Worm (Caenorhabditis elegans) whole organism, mixed stage, embryonic: Measurements from ENCODE around the gene C50E3.13.

Experiments used
- M03D4.4 ChIP-seq: sonication (generic microtip); optimal IDR thresholded peaks from 2 replicates; lab custom pipeline; 2017; ENCODE audit warnings: mild to moderate bottlenecking, missing genetic modification characterization, missing compliant biosample characterization
- bed-3 ChIP-seq: fragments of 200-800 bp; sonication (Bioruptor generic); optimal IDR thresholded peaks from 3 replicates; lab custom pipeline; 2018; ENCODE audit warnings: mild to moderate bottlenecking, missing genetic modification characterization, moderate library complexity, missing compliant biosample characterization
- blmp-1 ChIP-seq: fragments of 150-350 bp; optimal IDR thresholded peaks from 2 replicates; lab custom pipeline; 2014; ENCODE audit warnings: missing biosample characterization, missing genetic modification characterization
- ceh-39 ChIP-seq: fragments of 150-350 bp; optimal IDR thresholded peaks from 2 replicates; lab custom pipeline; 2014; ENCODE audit warnings: missing biosample characterization, missing genetic modification characterization
- ceh-43 ChIP-seq: fragments of 200-800 bp; sonication (Bioruptor generic); optimal IDR thresholded peaks from 2 replicates; lab custom pipeline; 2018; ENCODE audit warnings: mild to moderate bottlenecking, missing genetic modification characterization, moderate library complexity, missing compliant biosample characterization
- ceh-83 ChIP-seq: fragments of 200-800 bp; sonication (Bioruptor generic); optimal IDR thresholded peaks from 2 replicates; lab custom pipeline; 2018; ENCODE audit warnings: mild to moderate bottlenecking, missing genetic modification characterization, missing compliant biosample characterization
- ces-1 ChIP-seq: fragments of 150-350 bp; optimal IDR thresholded peaks from 2 replicates; lab custom pipeline; 2014; ENCODE audit warnings: missing biosample characterization, missing genetic modification reagents, missing genetic modification characterization
- cnd-1 ChIP-seq: fragments of 200-800 bp; sonication (Bioruptor generic); optimal IDR thresholded peaks from 2 replicates; lab custom pipeline; 2018; ENCODE audit warnings: mild to moderate bottlenecking, missing genetic modification characterization, missing compliant biosample characterization
- drap-1 ChIP-seq: fragments of 200-800 bp; sonication (Bioruptor generic); optimal IDR thresholded peaks from 3 replicates; lab custom pipeline; 2018; ENCODE audit warnings: mild to moderate bottlenecking, missing genetic modification characterization, missing compliant biosample characterization
- elt-1 ChIP-seq: sonication (generic microtip); optimal IDR thresholded peaks from 2 replicates; lab custom pipeline; 2017; ENCODE audit warnings: missing genetic modification characterization, mild to moderate bottlenecking, missing compliant biosample characterization, antibody characterized with exemption, moderate library complexity, borderline replicate concordance; ENCODE audit not compliant: insufficient read depth
- elt-3 ChIP-seq: fragments of 150-350 bp; optimal IDR thresholded peaks from 2 replicates; lab custom pipeline; 2014; ENCODE audit warnings: missing biosample characterization, missing genetic modification characterization
- hlh-1 ChIP-seq: fragments of 150-350 bp; optimal IDR thresholded peaks from 2 replicates; lab custom pipeline; 2014; ENCODE audit warnings: missing biosample characterization, missing genetic modification reagents, missing genetic modification characterization
- lin-32 ChIP-seq: fragments of 200-800 bp; sonication (Bioruptor generic); optimal IDR thresholded peaks from 2 replicates; lab custom pipeline; 2018; ENCODE audit warnings: mild to moderate bottlenecking, missing genetic modification characterization, missing compliant biosample characterization
- lsy-2 ChIP-seq: fragments of 150-350 bp; optimal IDR thresholded peaks from 2 replicates; lab custom pipeline; 2014; ENCODE audit warnings: missing biosample characterization, missing genetic modification characterization
- mab-5 ChIP-seq: fragments of 150-350 bp; optimal IDR thresholded peaks from 2 replicates; lab custom pipeline; 2014; ENCODE audit warnings: missing biosample characterization, missing genetic modification characterization
- mep-1 ChIP-seq: fragments of 150-350 bp; optimal IDR thresholded peaks from 2 replicates; lab custom pipeline; 2017; ENCODE audit warnings: missing biosample characterization, missing genetic modification reagents, missing genetic modification characterization, inconsistent platforms
- mls-2 ChIP-seq: sonication (generic microtip); optimal IDR thresholded peaks from 2 replicates; lab custom pipeline; 2016; ENCODE audit warnings: mild to moderate bottlenecking, missing genetic modification characterization, moderate library complexity, missing compliant biosample characterization
- nhr-12 ChIP-seq: fragments of 150-350 bp; optimal IDR thresholded peaks from 2 replicates; lab custom pipeline; 2014; ENCODE audit warnings: missing biosample characterization, missing genetic modification characterization
- nhr-2 ChIP-seq: fragments of 150-350 bp; optimal IDR thresholded peaks from 2 replicates; lab custom pipeline; 2014; ENCODE audit warnings: missing biosample characterization, missing genetic modification characterization
- nhr-237 ChIP-seq: fragments of 150-350 bp; optimal IDR thresholded peaks from 2 replicates; lab custom pipeline; 2014; ENCODE audit warnings: missing biosample characterization, missing genetic modification characterization
- nhr-28 ChIP-seq: fragments of 150-350 bp; optimal IDR thresholded peaks from 2 replicates; lab custom pipeline; 2014; ENCODE audit warnings: missing biosample characterization, missing genetic modification characterization
- nhr-76 ChIP-seq: sonication (generic microtip); optimal IDR thresholded peaks from 2 replicates; lab custom pipeline; 2017; ENCODE audit warnings: missing biosample characterization, missing genetic modification characterization
- pha-4 ChIP-seq: fragments of 150-350 bp; optimal IDR thresholded peaks from 2 replicates; lab custom pipeline; 2018; ENCODE audit warnings: missing biosample characterization, missing genetic modification reagents, missing genetic modification characterization
- sem-2 ChIP-seq: fragments of 200-800 bp; sonication (Bioruptor generic); optimal IDR thresholded peaks from 2 replicates; lab custom pipeline; 2018; ENCODE audit warnings: mild to moderate bottlenecking, missing genetic modification characterization, missing compliant biosample characterization
- snpc-4 ChIP-seq: fragments of 150-350 bp; optimal IDR thresholded peaks from 2 replicates; lab custom pipeline; 2014; ENCODE audit warnings: missing biosample characterization, missing genetic modification characterization
- sptf-1 ChIP-seq: sonication (generic microtip); optimal IDR thresholded peaks from 2 replicates; lab custom pipeline; 2017; ENCODE audit warnings: mild to moderate bottlenecking, missing genetic modification characterization, moderate library complexity, missing compliant biosample characterization
- tbx-8 ChIP-seq: fragments of 200-800 bp; sonication (Bioruptor generic); optimal IDR thresholded peaks from 2 replicates; lab custom pipeline; 2018; ENCODE audit warnings: mild to moderate bottlenecking, missing genetic modification characterization, moderate library complexity, missing compliant biosample characterization
- unc-120 ChIP-seq: sonication (generic microtip); optimal IDR thresholded peaks from 2 replicates; lab custom pipeline; 2017; ENCODE audit warnings: missing genetic modification characterization, missing compliant biosample characterization; ENCODE audit not compliant: poor library complexity, severe bottlenecking
- unc-39 ChIP-seq: fragments of 150-350 bp; optimal IDR thresholded peaks from 2 replicates; lab custom pipeline; 2014; ENCODE audit warnings: missing biosample characterization, missing genetic modification characterization
- unc-62 ChIP-seq: fragments of 150-350 bp; optimal IDR thresholded peaks from 2 replicates; lab custom pipeline; 2014; ENCODE audit warnings: missing biosample characterization, missing genetic modification reagents, missing genetic modification characterization
- ztf-11 ChIP-seq: fragments of 150-350 bp; optimal IDR thresholded peaks from 2 replicates; lab custom pipeline; 2014; ENCODE audit warnings: missing biosample characterization, missing genetic modification characterization

The C50E3.13 gene

ce11 chrV:7624152-7624551, at the start of gene C50E3.13:
TSS of gene C50E3.13 (minus strand) at chrV:7624252.
- TF ChIP-seq lsy-2 = no peak
- TF ChIP-seq nhr-28 (tag; lab: Kevin White, UChicago) = no peak
- no peak for TF ChIP-seq sptf-1 (tag; lab: Kevin White, UChicago)
- TF ChIP-seq drap-1 (GFP tag; lab: Kevin White, UChicago) = no peak
- no peak for TF ChIP-seq unc-62
- no peak for TF ChIP-seq ces-1 (GFP tag; lab: Kevin White, UChicago)
- TF ChIP-seq nhr-12 (tag; lab: Kevin White, UChicago) = no peak
- no peak for TF ChIP-seq elt-1 (tag; lab: Kevin White, UChicago)
- no peak for TF ChIP-seq unc-39 (tag; lab: Kevin White, UChicago)
- TF ChIP-seq elt-3 (tag; lab: Kevin White, UChicago) = no peak
- TF ChIP-seq ceh-83 (GFP tag; lab: Kevin White, UChicago) = no peak
- no peak for TF ChIP-seq mls-2 (tag; lab: Kevin White, UChicago)
- TF ChIP-seq ceh-43 (GFP tag; lab: Kevin White, UChicago) = no peak
- TF ChIP-seq hlh-1 (tag; lab: Kevin White, UChicago) = no peak
- no peak for TF ChIP-seq mab-5 (tag; lab: Kevin White, UChicago)
- no peak for TF ChIP-seq nhr-76 (tag; lab: Kevin White, UChicago)
- no peak for TF ChIP-seq ceh-39 (tag; lab: Kevin White, UChicago)
- no peak for TF ChIP-seq sem-2 (GFP tag; lab: Kevin White, UChicago)
- TF ChIP-seq blmp-1 (tag; lab: Kevin White, UChicago) = no peak
- no peak for TF ChIP-seq snpc-4 (tag; lab: Kevin White, UChicago)

DNA sequence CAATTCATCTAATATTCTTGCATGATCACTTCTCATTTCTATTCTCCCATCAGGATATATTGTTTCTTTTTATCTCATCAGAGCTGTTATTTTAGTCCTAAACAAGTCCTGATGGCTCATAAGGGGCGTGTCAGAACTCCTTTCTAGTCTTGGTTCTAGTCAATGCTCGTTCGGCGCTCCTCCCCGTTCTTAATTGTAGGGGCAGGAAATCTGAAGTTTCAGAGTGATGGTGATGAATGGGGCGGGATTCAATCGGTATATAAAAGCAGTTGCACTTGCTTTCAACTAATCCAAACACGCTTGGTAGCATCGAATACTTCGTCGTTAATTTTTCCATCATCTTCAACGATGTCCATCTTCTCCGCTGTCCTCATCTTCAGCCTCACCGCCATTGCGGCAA, 48.2 kb upstream of the C50E3.13 start, which contains the start of gene C12D5.4:
Gene C12D5.4 (plus strand): TSS at position 301 of the 400 bp plus-strand sequence.
- TF ChIP-seq lsy-2 (no peak), nhr-76 (tag; lab: Kevin White, UChicago) (no peak), M03D4.4 (tag; lab: Kevin White, UChicago) (no peak), mep-1 (no peak), nhr-2 (tag; lab: Kevin White, UChicago) (no peak), lin-32 (GFP tag; lab: Kevin White, UChicago) (no peak), ceh-43 (GFP tag; lab: Kevin White, UChicago) (no peak), bed-3 (GFP tag; lab: Kevin White, UChicago) (no peak)
- TF ChIP-seq, all 35 proteins: peak for 0

ce11 chrV:7667940-7668339, 43.9 kb upstream of the C50E3.13 start, which contains the start of gene C12D5.5:
TSS of gene C12D5.5 (plus strand) at chrV:7668240.
- TF ChIP-seq drap-1 (GFP tag; lab: Kevin White, UChicago) (no peak), nhr-2 (tag; lab: Kevin White, UChicago) (no peak), sptf-1 (tag; lab: Kevin White, UChicago) (no peak), lin-32 (GFP tag; lab: Kevin White, UChicago) (no peak), M03D4.4 (tag; lab: Kevin White, UChicago) (no peak), mls-2 (tag; lab: Kevin White, UChicago) (no peak), mab-5 (tag; lab: Kevin White, UChicago) (no peak), nhr-28 (tag; lab: Kevin White, UChicago) (no peak), hlh-1 (tag; lab: Kevin White, UChicago) (no peak), blmp-1 (tag; lab: Kevin White, UChicago) (no peak), pha-4 (tag; lab: Kevin White, UChicago) (no peak), mep-1 (no peak), ces-1 (GFP tag; lab: Kevin White, UChicago) (no peak), ztf-11 (no peak), elt-1 (tag; lab: Kevin White, UChicago) (no peak), unc-62 (no peak)
- TF ChIP-seq, all 35 proteins: peak for 0

- TF ChIP-seq unc-120 (no peak), mab-5 (tag; lab: Kevin White, UChicago) (no peak), cnd-1 (tag; lab: Kevin White, UChicago) (no peak), bed-3 (GFP tag; lab: Kevin White, UChicago) (no peak), nhr-76 (tag; lab: Kevin White, UChicago) (no peak), nhr-2 (tag; lab: Kevin White, UChicago) (no peak), unc-39 (tag; lab: Kevin White, UChicago) (no peak), elt-1 (tag; lab: Kevin White, UChicago) (no peak), M03D4.4 (tag; lab: Kevin White, UChicago) (no peak), tbx-8 (GFP tag; lab: Kevin White, UChicago) (no peak), mep-1 (no peak), nhr-12 (tag; lab: Kevin White, UChicago) (no peak), nhr-237 (tag; lab: Kevin White, UChicago) (no peak), ceh-43 (GFP tag; lab: Kevin White, UChicago) (no peak), snpc-4 (tag; lab: Kevin White, UChicago) (no peak), elt-3 (tag; lab: Kevin White, UChicago) (no peak), ceh-39 (tag; lab: Kevin White, UChicago) (no peak), unc-62 (no peak)
Measured at ce11 chrV:7653567-7653966, 29.5 kb upstream of the C50E3.13 start, which contains the start of gene srh-200. TSS of gene srh-200 (minus strand) at chrV:7653667.
